Fruit fly (Drosophila melanogaster) Kc167 (cell line): ENCODE results near the gene nerfin-1.

Source experiments
- h ChIP-seq: fragments of >200 bp; optimal IDR thresholded peaks from 3 replicates; lab custom pipeline; 2018; ENCODE audit warnings: missing external identifiers
- psq ChIP-seq: fragments of >200 bp; optimal IDR thresholded peaks from 2 replicates; lab custom pipeline; 2017; ENCODE audit warnings: missing external identifiers

DNA sequence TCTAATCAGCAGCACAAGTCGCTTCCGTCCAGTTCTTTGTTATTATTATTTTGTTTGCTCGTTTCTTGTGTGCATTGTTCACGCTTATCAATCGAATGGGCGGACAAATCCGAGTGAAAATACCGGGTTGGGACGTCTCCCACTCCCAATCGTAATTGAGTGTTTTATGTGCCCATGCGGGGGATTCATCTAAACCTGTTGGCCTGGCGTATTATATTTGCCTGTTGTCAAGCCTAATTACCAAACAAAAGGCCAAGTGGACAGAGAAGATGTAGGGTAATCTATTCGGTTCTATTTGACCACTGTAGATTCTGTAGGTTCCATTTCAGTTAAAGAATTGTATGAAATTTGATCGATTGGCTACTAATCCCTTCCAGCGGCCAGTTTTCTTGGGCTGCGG, 32.8 kb upstream of the nerfin-1 start:
- TF ChIP-seq psq (lab: Kevin White, UChicago) = no peak
- no peak for TF ChIP-seq h
